Fruit fly (Drosophila melanogaster): Measurements from ENCODE around the gene CG10680.

- TF ChIP-seq Atf6 (GFP tag; IDR thresholded peaks at IDR 0.05): no peak
- TF ChIP-seq CG10147 (GFP tag; optimal IDR thresholded peaks at IDR 0.05): no peak
- TF ChIP-seq tna (GFP tag; IDR thresholded peaks at IDR 0.05; ENCODE audit: partially characterized antibody): no peak
- TF ChIP-seq gfzf (GFP tag; optimal IDR thresholded peaks at IDR 0.05): no peak
- no peak for TF ChIP-seq pzg (GFP tag; optimal IDR thresholded peaks at IDR 0.05)
- TF ChIP-seq Oli (tag; optimal IDR thresholded peaks at IDR 0.05): no peak
These were observed 2.4 kb upstream of the CG10680 start, which contains the start of gene CG42866 for dm6 chr2L:19961585-19961984.

Measured in whole organism, embryonic.